Fruit fly (Drosophila melanogaster): ENCODE data around the gene mnd.

- TF ChIP-seq CG8159 (tag; optimal IDR thresholded peaks at IDR 0.05) (no peak), EcR (GFP tag; optimal IDR thresholded peaks at IDR 0.05) (no peak), Snoo (tag; optimal IDR thresholded peaks at IDR 0.05) (no peak), fd96Ca (GFP tag; IDR thresholded peaks at IDR 0.05) (no peak), Pif1A (GFP tag; optimal IDR thresholded peaks at IDR 0.05) (no peak), CG12605 (GFP tag; IDR thresholded peaks at IDR 0.05) (no peak), gl (tag; optimal IDR thresholded peaks at IDR 0.05) (no peak), D1 (tag; optimal IDR thresholded peaks at IDR 0.05) (no peak), CG8301 (tag; optimal IDR thresholded peaks at IDR 0.05) (no peak), CG17806 (tag; optimal IDR thresholded peaks at IDR 0.05) (no peak), rn (GFP tag; IDR thresholded peaks at IDR 0.05) (no peak), Ets98B (GFP tag; IDR thresholded peaks at IDR 0.05) (no peak)
These were observed 14.7 kb upstream of the mnd start for dm6 chr3L:14970213-14970612.
